Worm (Caenorhabditis elegans): ENCODE results near the gene epc-1.
A peak's percentile ranks its signal among the peaks of the same experiment; 100 is the strongest.

The epc-1 gene

ce11 chrIII:12568036-12568649 lies 40.2 kb downstream of the epc-1 start (continued):
- TF ChIP-seq die-1 (tag; optimal IDR thresholded peaks at IDR 0.05) (peak; percentile 24), attf-5 (GFP tag; optimal IDR thresholded peaks at IDR 0.05) (peak; percentile 83), ceh-100 (GFP tag; IDR thresholded peaks at IDR 0.05) (0 out of 2 replicates have a peak, but pooled peaks have one; percentile 11), nfya-2 (GFP tag; IDR thresholded peaks at IDR 0.05) (no peak), ceh-91 (GFP tag; IDR thresholded peaks at IDR 0.05) (no peak), K11D2.4 (GFP tag; IDR thresholded peaks at IDR 0.05) (peak; percentile 83), ceh-40 (GFP tag; IDR thresholded peaks at IDR 0.05) (no peak), nfyb-1 (GFP tag; IDR thresholded peaks at IDR 0.05) (peak; percentile 59; the same call in 1 of the 2 replicates), B0035.1 (tag; optimal IDR thresholded peaks at IDR 0.05) (peak; percentile 11), ekl-4 (GFP tag; IDR thresholded peaks at IDR 0.05) (peak; percentile 61; the same call in 1 of the 2 replicates), hmg-1.2 (GFP tag; IDR thresholded peaks at IDR 0.05) (peak; percentile 63; the same call in 1 of the 2 replicates), hrde-1 (tag; optimal IDR thresholded peaks at IDR 0.05; ENCODE audit: borderline replicate concordance) (no peak), akir-1 (GFP tag; optimal IDR thresholded peaks at IDR 0.05) (no peak), unc-130 (GFP tag; optimal IDR thresholded peaks at IDR 0.05) (no peak), lin-40 (tag; optimal IDR thresholded peaks at IDR 0.05) (peak; percentile 84), sdz-38 (tag; optimal IDR thresholded peaks at IDR 0.05) (no peak), attf-3 (GFP tag; conservative IDR thresholded peaks at IDR 0.05) (no peak), egl-18 (GFP tag; IDR thresholded peaks at IDR 0.05) (no peak), aptf-2 (GFP tag; conservative IDR thresholded peaks at IDR 0.05) (no peak), madf-8 (GFP tag; conservative IDR thresholded peaks at IDR 0.05) (no peak), lin-54 (GFP tag; optimal IDR thresholded peaks at IDR 0.05) (peak; percentile 27), ztf-22 (GFP tag; optimal IDR thresholded peaks at IDR 0.05) (peak; percentile 18), mcd-1 (GFP tag; IDR thresholded peaks at IDR 0.05) (peak; percentile 53; the same call in 1 of the 2 replicates), efl-1 (GFP tag; optimal IDR thresholded peaks at IDR 0.05) (no peak), cebp-1 (GFP tag; IDR thresholded peaks at IDR 0.05) (no peak), cebp-1 (tag; optimal IDR thresholded peaks at IDR 0.05) (peak; percentile 80), ets-4 (GFP tag; optimal IDR thresholded peaks at IDR 0.05) (peak; percentile 30), let-607 (tag; optimal IDR thresholded peaks at IDR 0.05) (peak in 1 of 2 experiments; percentile 33), Y56A3A.18 (GFP tag; IDR thresholded peaks at IDR 0.05) (0 out of 2 replicates have a peak, but pooled peaks have one; percentile 9), egl-44 (GFP tag; IDR thresholded peaks at IDR 0.05) (0 out of 2 replicates have a peak, but pooled peaks have one; percentile 53), him-1 (tag; optimal IDR thresholded peaks at IDR 0.05) (no peak), hmg-20 (GFP tag; IDR thresholded peaks at IDR 0.05) (no peak), ztf-25 (GFP tag; IDR thresholded peaks at IDR 0.05) (no peak), pbrm-1 (GFP tag; IDR thresholded peaks at IDR 0.05) (peak; percentile 66; the same call in 1 of the 2 replicates), zfh-2 (GFP tag; conservative IDR thresholded peaks at IDR 0.05) (peak; percentile 86), nhr-27 (tag; optimal IDR thresholded peaks at IDR 0.05) (no peak), nhr-90 (tag; optimal IDR thresholded peaks at IDR 0.05) (peak; percentile 18), dox-1 (GFP tag; IDR thresholded peaks at IDR 0.05) (peak; percentile 59), madf-10 (tag; optimal IDR thresholded peaks at IDR 0.05) (peak; percentile 53), egrh-3 (GFP tag; IDR thresholded peaks at IDR 0.05) (peak; percentile 78), aptf-3 (GFP tag; IDR thresholded peaks at IDR 0.05) (no peak)
